Fruit fly (Drosophila melanogaster) whole organism, prepupa: ENCODE data around the gene CG6333.

Source experiments
- CG10631 ChIP-seq: fragments of 200-800 bp; sonication (Bioruptor generic); optimal IDR thresholded peaks from 2 replicates; lab custom pipeline; 2016; ENCODE audit warnings: missing biosample characterization, missing genetic modification characterization
- CG11762 ChIP-seq: fragments of 200-800 bp; sonication (Bioruptor generic); optimal IDR thresholded peaks from 3 replicates; lab custom pipeline; 2016; ENCODE audit warnings: missing biosample characterization, missing genetic modification characterization; ENCODE audit not compliant: insufficient read depth
- CG11902 ChIP-seq: fragments of 200-800 bp; sonication (Bioruptor generic); optimal IDR thresholded peaks from 3 replicates; lab custom pipeline; 2016; ENCODE audit warnings: missing biosample characterization, missing genetic modification characterization
- CG15336 ChIP-seq: fragments of 200-800 bp; sonication (Bioruptor generic); IDR thresholded peaks from 2 replicates; pipeline ENCODE4 v1.3.6; 2022; ENCODE audit warnings: missing biosample characterization, missing genetic modification characterization
- CG3032 ChIP-seq: fragments of 200-800 bp; optimal IDR thresholded peaks from 2 replicates; lab custom pipeline; 2019; ENCODE audit warnings: missing biosample characterization, mild to moderate bottlenecking, missing genetic modification characterization, moderate library complexity
- CG31627 ChIP-seq: fragments of 200-800 bp; sonication (Bioruptor generic); optimal IDR thresholded peaks from 3 replicates; lab custom pipeline; 2016; ENCODE audit warnings: missing biosample characterization, missing genetic modification characterization
- CG32006 ChIP-seq: fragments of 200-800 bp; sonication (Bioruptor generic); optimal IDR thresholded peaks from 3 replicates; lab custom pipeline; 2017; ENCODE audit warnings: missing biosample characterization, mild to moderate bottlenecking, missing genetic modification characterization
- CG3919 ChIP-seq: fragments of 200-800 bp; sonication (Bioruptor generic); optimal IDR thresholded peaks from 3 replicates; lab custom pipeline; 2016; ENCODE audit warnings: missing biosample characterization, missing genetic modification characterization
- CG4318 ChIP-seq: fragments of 200-800 bp; sonication (Bioruptor generic); optimal IDR thresholded peaks from 3 replicates; lab custom pipeline; 2017; ENCODE audit warnings: missing biosample characterization, mild to moderate bottlenecking, missing genetic modification characterization
- CG6163 ChIP-seq: fragments of 200-800 bp; sonication (Bioruptor generic); IDR thresholded peaks from 3 replicates; pipeline ENCODE4 v1.3.6; 2022; ENCODE audit warnings: missing biosample characterization, missing genetic modification characterization
- CG6276 ChIP-seq: fragments of 200-800 bp; sonication (Bioruptor generic); optimal IDR thresholded peaks from 2 replicates; lab custom pipeline; 2017; ENCODE audit warnings: missing biosample characterization, mild to moderate bottlenecking, missing genetic modification characterization
- CG6792 ChIP-seq: fragments of 200-800 bp; sonication (Bioruptor generic); optimal IDR thresholded peaks from 3 replicates; lab custom pipeline; 2016; ENCODE audit warnings: missing biosample characterization, missing genetic modification characterization
- CG6808 ChIP-seq: fragments of 200-800 bp; sonication (Bioruptor generic); optimal IDR thresholded peaks from 3 replicates; lab custom pipeline; 2017; ENCODE audit warnings: missing biosample characterization, missing genetic modification characterization, mild to moderate bottlenecking, moderate library complexity, missing genetic modification reagents
- CG6854 ChIP-seq: fragments of 200-800 bp; sonication (Bioruptor generic); optimal IDR thresholded peaks from 2 replicates; lab custom pipeline; 2017; ENCODE audit warnings: missing biosample characterization, mild to moderate bottlenecking, missing genetic modification characterization
- CG7368 ChIP-seq: fragments of 200-800 bp; sonication (Bioruptor generic); optimal IDR thresholded peaks from 3 replicates; lab custom pipeline; 2016; ENCODE audit warnings: missing biosample characterization, missing genetic modification characterization
- CG8119 ChIP-seq: fragments of 200-800 bp; sonication (Bioruptor generic); IDR thresholded peaks from 3 replicates; pipeline ENCODE4 v1.3.6; 2022; ENCODE audit warnings: missing biosample characterization, missing genetic modification characterization
- CG8319 ChIP-seq: fragments of 200-800 bp; sonication (Bioruptor generic); optimal IDR thresholded peaks from 3 replicates; lab custom pipeline; 2016; ENCODE audit warnings: missing biosample characterization, missing genetic modification characterization
- CG9139 ChIP-seq: fragments of 200-800 bp; sonication (Bioruptor generic); optimal IDR thresholded peaks from 3 replicates; lab custom pipeline; 2017; ENCODE audit warnings: missing biosample characterization, mild to moderate bottlenecking, missing genetic modification characterization
- Eip78C ChIP-seq: fragments of 200-800 bp; sonication (Bioruptor generic); peaks from one replicate; lab custom pipeline; 2016; ENCODE audit warnings: missing biosample characterization, missing genetic modification characterization
- Ets21C ChIP-seq: fragments of 200-800 bp; sonication (Bioruptor generic); optimal IDR thresholded peaks from 3 replicates; lab custom pipeline; 2016; ENCODE audit warnings: missing biosample characterization, missing genetic modification characterization
- Gug ChIP-seq: fragments of 200-800 bp; sonication (Bioruptor generic); IDR thresholded peaks from 2 replicates; pipeline ENCODE4 v1.3.6; 2022; ENCODE audit warnings: missing biosample characterization, missing genetic modification characterization
- Hr38 ChIP-seq: sonication (Bioruptor generic); optimal IDR thresholded peaks from 2 replicates; lab custom pipeline; 2016; ENCODE audit warnings: missing biosample characterization, missing genetic modification characterization
- Hr4 ChIP-seq: fragments of 200-800 bp; sonication (Bioruptor generic); optimal IDR thresholded peaks from 3 replicates; lab custom pipeline; 2016; ENCODE audit warnings: missing biosample characterization, missing genetic modification characterization
- Lpt ChIP-seq: fragments of 200-800 bp; sonication (Bioruptor generic); optimal IDR thresholded peaks from 3 replicates; lab custom pipeline; 2016; ENCODE audit warnings: missing biosample characterization, missing genetic modification characterization
- OdsH ChIP-seq: fragments of 200-800 bp; sonication (Bioruptor generic); optimal IDR thresholded peaks from 3 replicates; lab custom pipeline; 2016; ENCODE audit warnings: missing biosample characterization, missing genetic modification characterization
- Sox14 ChIP-seq: fragments of 200-800 bp; sonication (Bioruptor generic); optimal IDR thresholded peaks from 3 replicates; lab custom pipeline; 2016; ENCODE audit warnings: missing biosample characterization, missing genetic modification characterization
- cyc ChIP-seq: fragments of 200-800 bp; sonication (Bioruptor generic); optimal IDR thresholded peaks from 3 replicates; lab custom pipeline; 2016; ENCODE audit warnings: missing biosample characterization, missing genetic modification characterization
- dac ChIP-seq: fragments of 200-800 bp; sonication (Bioruptor generic); optimal IDR thresholded peaks from 2 replicates; lab custom pipeline; 2017; ENCODE audit warnings: missing biosample characterization, mild to moderate bottlenecking, missing genetic modification characterization
- fd85E ChIP-seq: fragments of 200-800 bp; sonication (Bioruptor generic); optimal IDR thresholded peaks from 3 replicates; lab custom pipeline; 2016; ENCODE audit warnings: missing biosample characterization, missing genetic modification characterization
- fkh ChIP-seq: fragments of 200-800 bp; sonication (Bioruptor generic); optimal IDR thresholded peaks from 3 replicates; lab custom pipeline; 2017; ENCODE audit warnings: missing biosample characterization, mild to moderate bottlenecking, missing genetic modification characterization, moderate library complexity
- lz ChIP-seq: fragments of 200-800 bp; sonication (Bioruptor generic); optimal IDR thresholded peaks from 3 replicates; lab custom pipeline; 2016; ENCODE audit warnings: missing biosample characterization, missing genetic modification characterization
- net ChIP-seq: fragments of 200-800 bp; sonication (Bioruptor generic); optimal IDR thresholded peaks from 3 replicates; lab custom pipeline; 2016; ENCODE audit warnings: missing biosample characterization, missing genetic modification characterization
- pdm3 ChIP-seq: fragments of 200-800 bp; sonication (Bioruptor generic); optimal IDR thresholded peaks from 3 replicates; lab custom pipeline; 2016; ENCODE audit warnings: missing biosample characterization, missing genetic modification characterization
- salr ChIP-seq, 2 experiments: fragments of 200-800 bp; sonication (Bioruptor generic); optimal IDR thresholded peaks; 3 replicates each; lab custom pipeline; 2016 to 2018; ENCODE audit warnings: missing biosample characterization in 2 of 2, missing genetic modification characterization in 2 of 2, mild to moderate bottlenecking in 1 of 2
- spab ChIP-seq: fragments of 200-800 bp; sonication (Bioruptor generic); optimal IDR thresholded peaks from 2 replicates; lab custom pipeline; 2017; ENCODE audit warnings: missing biosample characterization, mild to moderate bottlenecking, missing genetic modification characterization, missing genetic modification reagents
- ss ChIP-seq, 2 experiments: fragments of 200-800 bp; sonication (Bioruptor generic); optimal IDR thresholded peaks; 2 replicates in 1 of 2; 3 replicates in 1 of 2; lab custom pipeline; 2017 to 2018; ENCODE audit warnings: mild to moderate bottlenecking in 2 of 2, missing biosample characterization in 2 of 2, missing genetic modification characterization in 2 of 2, moderate library complexity in 1 of 2
- svp ChIP-seq: fragments of 200-800 bp; sonication (Bioruptor generic); peaks from one replicate; lab custom pipeline; 2016; ENCODE audit warnings: missing biosample characterization, missing genetic modification characterization
- vri ChIP-seq: fragments of 200-800 bp; sonication (Bioruptor generic); optimal IDR thresholded peaks from 3 replicates; lab custom pipeline; 2016; ENCODE audit warnings: missing biosample characterization, mild to moderate bottlenecking, missing genetic modification characterization

Gene CG6333

dm6 chr3L:17500315-17500985, 14.4 kb upstream of the CG6333 start (continued):
- TF ChIP-seq Eip78C (GFP tag; lab: Kevin White, UChicago) (peak; percentile 77), pdm3 (GFP tag; lab: Kevin White, UChicago) (peak; percentile 2), CG8319 (GFP tag; lab: Kevin White, UChicago) (no peak), spab (no peak), net (GFP tag; lab: Kevin White, UChicago) (no peak), fkh (GFP tag; lab: Kevin White, UChicago) (no peak), fd85E (no peak), Ets21C (GFP tag; lab: Kevin White, UChicago) (no peak), CG6163 (GFP tag; lab: Robert Waterston, UW) (peak; percentile 61; the same call in 2 of the 3 replicates), CG9139 (GFP tag; lab: Kevin White, UChicago) (no peak), cyc (GFP tag; lab: Kevin White, UChicago) (no peak), OdsH (GFP tag; lab: Kevin White, UChicago) (no peak), CG6854 (GFP tag; lab: Kevin White, UChicago) (no peak)

dm6 chr3L:17498952-17499710, 13.1 kb upstream of the CG6333 start:
- TF ChIP-seq CG7368 (GFP tag; lab: Kevin White, UChicago) (no peak), CG15336 (GFP tag; lab: Robert Waterston, UW) (peak; percentile 58), Hr4 (GFP tag; lab: Kevin White, UChicago) (peak; percentile 39), pdm3 (GFP tag; lab: Kevin White, UChicago) (no peak), CG31627 (GFP tag; lab: Kevin White, UChicago) (no peak), CG3919 (GFP tag; lab: Kevin White, UChicago) (no peak), fd85E (no peak), svp (GFP tag; lab: Kevin White, UChicago) (no peak), Lpt (GFP tag; lab: Kevin White, UChicago) (peak; percentile 6), CG4318 (no peak), OdsH (GFP tag; lab: Kevin White, UChicago) (peak; percentile 35), salr (GFP tag; optimal IDR thresholded peaks at IDR 0.05; lab: Kevin White, UChicago) (peak in 1 of 2 experiments; percentile 40), lz (GFP tag; lab: Kevin White, UChicago) (no peak), vri (no peak), CG11902 (GFP tag; lab: Kevin White, UChicago) (no peak), CG3032 (tag; lab: Kevin White, UChicago) (no peak), CG6808 (GFP tag; lab: Kevin White, UChicago) (no peak), dac (GFP tag; lab: Kevin White, UChicago) (no peak), Gug (0 out of 2 replicates have a peak, but pooled peaks have one; percentile 20), CG32006 (GFP tag; lab: Kevin White, UChicago) (peak; percentile 47), Hr38 (no peak), ss (GFP tag; optimal IDR thresholded peaks at IDR 0.05; lab: Kevin White, UChicago) (peak in 1 of 2 experiments; percentile 9), CG10631 (GFP tag; lab: Kevin White, UChicago) (no peak), CG6163 (GFP tag; lab: Robert Waterston, UW) (0 out of 3 replicates have a peak, but pooled peaks have one; percentile 5), Sox14 (GFP tag; lab: Kevin White, UChicago) (no peak), CG6792 (GFP tag; lab: Kevin White, UChicago) (no peak), CG11762 (GFP tag; lab: Kevin White, UChicago) (no peak), Eip78C (GFP tag; lab: Kevin White, UChicago) (peak; percentile 30), CG6276 (GFP tag; lab: Kevin White, UChicago) (no peak), CG8119 (peak; percentile 50; the same call in 2 of the 3 replicates), cyc (GFP tag; lab: Kevin White, UChicago) (no peak), CG9139 (GFP tag; lab: Kevin White, UChicago) (no peak)
